Worm (Caenorhabditis elegans): ENCODE results near the gene ccm-2.

The ccm-2 gene

ce11 chrIV:1895024-1895423 lies 60.6 kb downstream of the ccm-2 start:
- TF ChIP-seq ceh-31 (tag; optimal IDR thresholded peaks at IDR 0.05) (peak; percentile 8), F13H6.1 (tag; optimal IDR thresholded peaks at IDR 0.05) (no peak), unc-42 (tag; optimal IDR thresholded peaks at IDR 0.05) (peak; percentile 8), tbx-2 (tag; optimal IDR thresholded peaks at IDR 0.05) (peak; percentile 22), hlh-8 (tag; optimal IDR thresholded peaks at IDR 0.05) (peak; percentile 96)

DNA sequence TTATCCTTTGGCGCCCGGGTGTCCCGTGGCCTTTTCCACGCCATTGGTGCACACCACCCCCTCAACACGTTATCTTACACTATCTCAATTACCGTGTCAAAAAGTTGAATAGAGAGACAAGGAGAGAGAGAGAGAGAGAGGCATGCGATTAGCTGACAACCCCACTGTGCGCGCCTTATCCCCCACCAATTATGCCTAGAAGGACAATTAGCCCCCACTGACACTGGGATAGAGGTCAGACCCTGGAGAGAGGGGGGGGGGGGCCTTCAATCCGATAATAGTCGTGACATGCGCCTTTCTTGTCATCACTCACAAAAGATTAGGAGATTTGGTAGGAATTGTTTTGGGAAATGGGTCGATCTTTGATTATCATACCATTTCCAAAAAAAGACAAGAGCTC lies 61.7 kb downstream of the ccm-2 start:
- peak; percentile 15 for TF ChIP-seq ceh-31 (tag; optimal IDR thresholded peaks at IDR 0.05)
- peak; percentile 25 for TF ChIP-seq fkh-6 (tag; optimal IDR thresholded peaks at IDR 0.05)
- TF ChIP-seq unc-42 (tag; optimal IDR thresholded peaks at IDR 0.05) = peak; percentile 3
- no peak for TF ChIP-seq dve-1 (tag; optimal IDR thresholded peaks at IDR 0.05)
- no peak for TF ChIP-seq fkh-10 (GFP tag; optimal IDR thresholded peaks at IDR 0.05)
- no peak for TF ChIP-seq elt-4 (tag; optimal IDR thresholded peaks at IDR 0.05)
- TF ChIP-seq sox-4 (tag; optimal IDR thresholded peaks at IDR 0.05) = peak; percentile 3
- TF ChIP-seq ceh-14 (tag; optimal IDR thresholded peaks at IDR 0.05) = no peak
- no peak for TF ChIP-seq hlh-8 (tag; optimal IDR thresholded peaks at IDR 0.05)
- peak; percentile 34 for TF ChIP-seq ref-2 (tag; optimal IDR thresholded peaks at IDR 0.05)
- TF ChIP-seq K02D7.2 (tag; optimal IDR thresholded peaks at IDR 0.05) = no peak
- TF ChIP-seq nfya-1 (tag; optimal IDR thresholded peaks at IDR 0.05) = no peak
- TF ChIP-seq che-1 (tag; optimal IDR thresholded peaks at IDR 0.05) = no peak
- no peak for TF ChIP-seq ceh-34 (tag; optimal IDR thresholded peaks at IDR 0.05)

Measured in whole organism, late embryonic.